Fruit fly (Drosophila melanogaster): ENCODE measurements around the gene fzy.

dm6 chr2L:16329625-16330024 is 18.9 kb downstream of the fzy start, which contains the start of gene CG4440:
- TF ChIP-seq lola (GFP tag; optimal IDR thresholded peaks at IDR 0.05) (no peak), Myc (optimal IDR thresholded peaks at IDR 0.05) (no peak), psq (GFP tag; optimal IDR thresholded peaks at IDR 0.05) (no peak), CrebA (GFP tag; optimal IDR thresholded peaks at IDR 0.05; ENCODE audit: borderline replicate concordance) (no peak)
